Worm (Caenorhabditis elegans) whole organism, L3 larva: ENCODE results near the gene T14B4.8.

Experiments
- R02D3.7 ChIP-seq: fragments of 150-350 bp; optimal IDR thresholded peaks from 2 replicates; lab custom pipeline; 2014; ENCODE audit warnings: missing biosample characterization, missing genetic modification characterization
- ama-1 ChIP-seq: fragments of 150-350 bp; optimal IDR thresholded peaks from 2 replicates; lab custom pipeline; 2018
- ceh-16 ChIP-seq: sonication (generic microtip); optimal IDR thresholded peaks from 2 replicates; lab custom pipeline; 2017; ENCODE audit warnings: missing biosample characterization, missing genetic modification characterization
- ceh-82 ChIP-seq: fragments of 150-350 bp; optimal IDR thresholded peaks from 2 replicates; lab custom pipeline; 2014; ENCODE audit warnings: missing biosample characterization, missing genetic modification characterization
- nfya-1 ChIP-seq: sonication (generic microtip); optimal IDR thresholded peaks from 2 replicates; lab custom pipeline; 2017; ENCODE audit warnings: missing genetic modification characterization, mild to moderate bottlenecking, missing compliant biosample characterization, antibody characterized with exemption, moderate library complexity; ENCODE audit not compliant: insufficient read depth
- nhr-237 ChIP-seq: fragments of 150-350 bp; optimal IDR thresholded peaks from 2 replicates; lab custom pipeline; 2014; ENCODE audit warnings: missing biosample characterization, missing genetic modification characterization
- nhr-67 ChIP-seq: fragments of 150-350 bp; optimal IDR thresholded peaks from 2 replicates; lab custom pipeline; 2014; ENCODE audit warnings: missing biosample characterization, missing genetic modification characterization
- nhr-76 ChIP-seq: fragments of 150-350 bp; sonication (generic microtip); optimal IDR thresholded peaks from 5 replicates; lab custom pipeline; 2014; ENCODE audit warnings: missing biosample characterization, missing genetic modification characterization
- pha-4 ChIP-seq: fragments of 150-350 bp; optimal IDR thresholded peaks from 2 replicates; lab custom pipeline; 2014; ENCODE audit warnings: missing biosample characterization, missing genetic modification reagents, missing genetic modification characterization
- pqm-1 ChIP-seq: fragments of 150-350 bp; optimal IDR thresholded peaks from 2 replicates; lab custom pipeline; 2017; ENCODE audit warnings: missing biosample characterization, missing genetic modification characterization, inconsistent platforms
- ztf-11 ChIP-seq: fragments of 150-350 bp; optimal IDR thresholded peaks from 2 replicates; lab custom pipeline; 2014; ENCODE audit warnings: missing biosample characterization, missing genetic modification characterization

DNA sequence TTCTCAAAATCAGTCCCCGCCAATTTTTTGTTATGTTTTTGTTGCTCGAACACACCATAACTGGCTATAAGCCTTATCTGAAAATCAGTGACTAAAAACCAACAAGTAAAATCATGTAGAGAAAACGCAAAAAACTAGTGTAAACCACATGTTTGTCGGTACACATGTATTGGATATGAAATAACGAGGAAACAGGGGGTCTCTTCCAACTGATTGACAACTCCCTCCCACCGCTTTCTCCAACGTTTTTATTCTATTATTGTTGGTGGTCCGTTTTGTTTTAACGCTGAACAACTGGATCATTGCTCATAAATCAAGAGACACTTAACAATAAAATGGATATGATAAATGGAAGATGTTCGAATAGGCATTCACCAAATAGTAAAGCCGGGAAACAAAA, 2.4 kb downstream of the T14B4.8 start:
- TF ChIP-seq nhr-76 = no peak
- TF ChIP-seq pha-4 (tag; lab: Kevin White, UChicago) = no peak
- TF ChIP-seq nfya-1 = no peak
- TF ChIP-seq nhr-237 (tag; lab: Kevin White, UChicago) = no peak
- no peak for TF ChIP-seq ama-1
- TF ChIP-seq ztf-11 (tag; lab: Kevin White, UChicago) = no peak
- no peak for TF ChIP-seq nhr-67
- no peak for TF ChIP-seq ceh-16 (tag; lab: Kevin White, UChicago)
- TF ChIP-seq R02D3.7 = no peak
- TF ChIP-seq ceh-82 (tag; lab: Kevin White, UChicago) = no peak
- TF ChIP-seq pqm-1 (tag; lab: Kevin White, UChicago) = no peak
